Worm (Caenorhabditis elegans) whole organism, mixed stage, embryonic: ENCODE data around the gene gly-14.

Experiments used
- cnd-1 ChIP-seq: fragments of 200-800 bp; sonication (Bioruptor generic); optimal IDR thresholded peaks from 2 replicates; lab custom pipeline; 2018; ENCODE audit warnings: mild to moderate bottlenecking, missing genetic modification characterization, missing compliant biosample characterization
- lin-32 ChIP-seq: fragments of 200-800 bp; sonication (Bioruptor generic); optimal IDR thresholded peaks from 2 replicates; lab custom pipeline; 2018; ENCODE audit warnings: mild to moderate bottlenecking, missing genetic modification characterization, missing compliant biosample characterization
- mep-1 ChIP-seq: fragments of 150-350 bp; optimal IDR thresholded peaks from 2 replicates; lab custom pipeline; 2017; ENCODE audit warnings: missing biosample characterization, missing genetic modification reagents, missing genetic modification characterization, inconsistent platforms
- nhr-237 ChIP-seq: fragments of 150-350 bp; optimal IDR thresholded peaks from 2 replicates; lab custom pipeline; 2014; ENCODE audit warnings: missing biosample characterization, missing genetic modification characterization

DNA sequence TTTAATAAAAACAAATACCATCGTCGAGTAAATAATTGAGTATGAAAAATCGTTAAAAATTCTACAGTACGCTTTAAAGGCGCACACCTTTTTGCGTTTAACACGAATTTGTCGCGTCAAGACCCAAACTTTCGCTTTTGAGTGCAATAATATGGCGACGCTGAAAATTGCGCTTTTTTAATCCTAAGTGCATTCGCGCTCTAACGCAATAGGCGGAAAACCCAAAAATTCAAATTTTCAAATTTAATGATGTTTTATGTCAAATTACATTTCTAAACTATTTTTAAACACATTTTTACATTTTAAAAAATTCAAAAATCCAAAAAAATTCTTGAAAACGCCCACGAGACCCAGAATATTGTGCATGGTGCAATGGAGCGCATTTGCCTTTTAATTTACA lies 18.8 kb upstream of the gly-14 start:
- TF ChIP-seq mep-1 (tag; lab: Kevin White, UChicago) = no peak
- no peak for TF ChIP-seq cnd-1 (tag; lab: Kevin White, UChicago)
- TF ChIP-seq nhr-237 (tag; lab: Kevin White, UChicago) = no peak
- no peak for TF ChIP-seq lin-32 (GFP tag; lab: Kevin White, UChicago)
